Fruit fly (Drosophila melanogaster) whole organism: ENCODE data around the gene CG42578.

ENCODE experiments used
- CG8478 ChIP-seq: fragments of >200 bp; optimal IDR thresholded peaks from 2 replicates; lab custom pipeline; 2018; ENCODE audit warnings: inconsistent platforms
- Dll ChIP-seq: fragments of >200 bp; optimal IDR thresholded peaks from 2 replicates; lab custom pipeline; 2017
- EcR ChIP-seq, 2 experiments: fragments of >200 bp; optimal IDR thresholded peaks; 2 replicates each; lab custom pipeline; 2017; ENCODE audit warnings: missing biosample characterization in 2 of 2, missing genetic modification characterization in 2 of 2, missing genetic modification reagents in 2 of 2
- pan ChIP-seq: fragments of >200 bp; optimal IDR thresholded peaks from 2 replicates; lab custom pipeline; 2017
- psq ChIP-seq: fragments of >200 bp; optimal IDR thresholded peaks from 2 replicates; lab custom pipeline; 2017
- usp ChIP-seq: fragments of >200 bp; optimal IDR thresholded peaks from 2 replicates; lab custom pipeline; 2017; ENCODE audit warnings: missing biosample characterization, missing genetic modification characterization, mixed read lengths

CG42578 gene

dm6 chrX:20433345-20434332 is 12.5 kb upstream of the CG42578 start, which contains the start of gene CG1695:
Gene CG1695 (plus strand): TSS chrX:20433950.
- TF ChIP-seq pan (lab: Kevin White, UChicago) (no peak), Dll (lab: Kevin White, UChicago) (no peak), CG8478 (lab: Kevin White, UChicago) (no peak), psq (lab: Kevin White, UChicago) (no peak), usp (no peak), EcR (GFP tag; optimal IDR thresholded peaks at IDR 0.05; lab: Kevin White, UChicago) (no peak)

DNA sequence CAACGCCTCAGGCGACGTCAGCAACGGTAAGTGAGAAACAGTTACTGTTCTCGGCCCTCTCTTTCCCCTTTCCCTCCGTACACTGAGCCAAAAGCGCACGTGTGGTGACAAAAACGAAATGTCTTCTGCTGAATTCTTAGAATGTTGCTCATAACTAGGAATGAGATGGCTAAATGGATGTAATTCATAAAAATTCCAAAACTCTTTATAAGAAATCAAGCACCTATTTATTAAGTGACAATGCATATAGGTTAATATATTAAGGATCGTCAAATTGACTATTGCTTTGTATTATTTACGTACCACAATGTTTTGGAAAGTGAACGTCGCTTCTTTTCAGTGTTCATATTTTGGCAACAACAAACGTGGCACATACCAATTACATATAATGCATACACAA is 11.6 kb upstream of the CG42578 start:
- TF ChIP-seq pan (lab: Kevin White, UChicago) (no peak), CG8478 (lab: Kevin White, UChicago) (no peak), psq (lab: Kevin White, UChicago) (no peak), Dll (lab: Kevin White, UChicago) (no peak), usp (no peak), EcR (GFP tag; optimal IDR thresholded peaks at IDR 0.05; lab: Kevin White, UChicago) (no peak)

- TF ChIP-seq CG8478 (lab: Kevin White, UChicago) (no peak), pan (lab: Kevin White, UChicago) (no peak), usp (no peak), EcR (GFP tag; optimal IDR thresholded peaks at IDR 0.05; lab: Kevin White, UChicago) (no peak), Dll (lab: Kevin White, UChicago) (no peak), psq (lab: Kevin White, UChicago) (no peak)
These were observed 9.3 kb upstream of the CG42578 start for dm6 chrX:20436866-20437265.

dm6 chrX:20447865-20448584 is 1.9 kb downstream of the CG42578 start:
- TF ChIP-seq CG8478 (lab: Kevin White, UChicago), result no peak
- no peak for TF ChIP-seq usp
- no peak for TF ChIP-seq psq (lab: Kevin White, UChicago)
- TF ChIP-seq pan (lab: Kevin White, UChicago), result no peak
- TF ChIP-seq Dll (lab: Kevin White, UChicago), result no peak
- TF ChIP-seq EcR (GFP tag; optimal IDR thresholded peaks at IDR 0.05; lab: Kevin White, UChicago), result no peak

DNA sequence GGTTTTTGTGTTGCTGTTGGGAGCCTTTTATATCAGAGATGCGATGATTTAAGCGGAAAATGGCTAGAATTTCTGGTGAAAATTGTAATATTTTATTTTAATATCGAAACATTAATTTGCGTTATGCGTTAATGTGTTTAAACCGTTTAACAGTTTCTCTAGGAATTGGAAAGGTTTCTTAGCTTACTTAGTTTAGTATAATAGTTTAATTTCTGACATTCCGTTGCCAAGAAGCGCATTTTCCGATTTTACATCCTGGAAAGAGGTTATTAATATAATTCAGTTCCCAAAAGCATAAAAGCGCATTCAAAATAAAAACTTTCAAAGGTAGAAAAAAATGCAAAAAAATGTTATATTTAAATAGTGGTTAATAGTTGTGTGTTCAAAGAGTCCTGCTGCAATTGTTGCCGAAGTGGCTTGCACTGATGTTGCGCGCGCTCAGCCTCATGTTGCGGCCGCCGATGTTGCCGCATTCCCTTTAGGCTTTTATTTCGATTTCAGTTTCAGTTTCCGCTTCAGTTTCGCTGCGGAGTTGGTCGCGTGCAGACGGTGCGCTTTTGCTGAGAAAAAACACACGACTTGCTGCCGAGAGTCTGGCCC is 2.8 kb downstream of the CG42578 start, which contains the start of gene tbc:
Gene tbc (plus strand): TSS at position 504 of the 600 bp plus-strand sequence.
- TF ChIP-seq Dll (lab: Kevin White, UChicago) (no peak), psq (lab: Kevin White, UChicago) (no peak), pan (lab: Kevin White, UChicago) (no peak), EcR (GFP tag; optimal IDR thresholded peaks at IDR 0.05; lab: Kevin White, UChicago) (no peak), CG8478 (lab: Kevin White, UChicago) (no peak)

DNA sequence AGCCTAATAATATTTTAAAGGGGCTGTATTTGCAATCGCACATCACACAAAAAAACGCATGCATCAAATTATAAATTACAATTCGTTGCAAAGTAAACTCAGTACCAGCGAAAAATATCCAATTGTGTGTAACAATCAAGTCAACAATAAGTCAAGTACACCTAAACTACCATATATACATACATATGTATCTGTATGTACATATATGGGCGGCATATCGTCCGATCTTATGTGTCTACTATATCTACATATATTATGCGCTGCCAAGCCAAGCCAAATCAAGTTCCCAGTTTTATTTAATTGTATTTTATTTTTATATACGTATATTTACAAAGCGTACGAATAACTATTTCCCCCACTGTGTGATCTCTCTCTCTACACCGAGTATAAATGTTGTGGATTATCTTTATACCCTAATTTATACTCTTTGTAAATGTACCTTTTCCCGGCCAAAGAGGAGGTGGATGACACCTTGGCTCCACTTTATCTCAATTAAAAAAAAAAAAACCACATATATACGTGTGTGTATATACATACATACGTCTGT is 20.3 kb downstream of the CG42578 start:
- TF ChIP-seq CG8478 (lab: Kevin White, UChicago), result no peak
- TF ChIP-seq pan (lab: Kevin White, UChicago), result no peak
- TF ChIP-seq EcR (GFP tag; optimal IDR thresholded peaks at IDR 0.05; lab: Kevin White, UChicago), result no peak
- TF ChIP-seq psq (lab: Kevin White, UChicago), result no peak
- no peak for TF ChIP-seq Dll (lab: Kevin White, UChicago)
- TF ChIP-seq usp, result no peak

DNA sequence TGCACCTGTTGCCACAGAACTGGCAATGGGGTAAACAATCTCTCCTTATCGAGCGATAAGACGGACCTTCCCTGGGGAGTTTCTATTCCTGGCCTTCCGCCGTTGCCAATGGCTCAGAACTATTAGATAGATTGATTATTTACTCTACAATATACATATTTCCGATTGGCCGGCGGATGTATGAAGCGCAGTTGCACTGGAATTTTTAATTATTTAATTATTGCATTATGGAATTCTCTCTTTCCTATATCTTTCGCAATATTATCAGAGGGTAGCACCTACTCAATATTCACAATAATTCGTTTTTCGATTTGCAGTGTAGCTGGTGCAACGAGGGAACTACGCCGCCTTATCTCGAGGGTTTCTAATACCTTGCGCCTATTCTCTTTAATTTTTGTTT is 21.0 kb downstream of the CG42578 start, which contains the start of gene GstT3:
Gene GstT3 (plus strand): TSS at position 301 of the 400 bp plus-strand sequence.
- TF ChIP-seq CG8478 (lab: Kevin White, UChicago), result no peak
- TF ChIP-seq EcR (GFP tag; optimal IDR thresholded peaks at IDR 0.05; lab: Kevin White, UChicago), result no peak
- TF ChIP-seq psq (lab: Kevin White, UChicago), result no peak
- no peak for TF ChIP-seq usp
- no peak for TF ChIP-seq Dll (lab: Kevin White, UChicago)
- TF ChIP-seq pan (lab: Kevin White, UChicago), result no peak

DNA sequence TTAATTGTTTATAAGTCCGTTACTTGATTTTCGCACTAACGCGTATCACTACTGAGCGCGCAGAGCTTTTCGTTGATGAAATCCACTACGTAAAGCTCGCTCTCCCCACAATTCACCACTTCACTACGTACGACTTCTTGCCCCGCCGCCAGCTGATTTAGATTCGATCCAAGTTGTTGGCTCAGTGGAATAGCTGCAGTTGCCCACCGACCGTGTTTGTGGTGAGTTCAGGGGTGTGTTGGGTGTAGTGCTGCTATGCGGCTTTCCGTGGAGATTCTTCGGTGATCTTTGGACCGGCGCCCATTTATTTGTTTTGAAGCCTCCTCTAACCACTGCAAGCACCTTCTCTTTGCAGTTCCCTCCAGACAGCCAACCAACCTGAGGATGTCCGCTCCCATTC is 22.0 kb downstream of the CG42578 start:
- no peak for TF ChIP-seq usp
- no peak for TF ChIP-seq EcR (GFP tag; optimal IDR thresholded peaks at IDR 0.05; lab: Kevin White, UChicago)
- TF ChIP-seq Dll (lab: Kevin White, UChicago), result no peak
- TF ChIP-seq psq (lab: Kevin White, UChicago), result no peak
- no peak for TF ChIP-seq pan (lab: Kevin White, UChicago)
- no peak for TF ChIP-seq CG8478 (lab: Kevin White, UChicago)

DNA sequence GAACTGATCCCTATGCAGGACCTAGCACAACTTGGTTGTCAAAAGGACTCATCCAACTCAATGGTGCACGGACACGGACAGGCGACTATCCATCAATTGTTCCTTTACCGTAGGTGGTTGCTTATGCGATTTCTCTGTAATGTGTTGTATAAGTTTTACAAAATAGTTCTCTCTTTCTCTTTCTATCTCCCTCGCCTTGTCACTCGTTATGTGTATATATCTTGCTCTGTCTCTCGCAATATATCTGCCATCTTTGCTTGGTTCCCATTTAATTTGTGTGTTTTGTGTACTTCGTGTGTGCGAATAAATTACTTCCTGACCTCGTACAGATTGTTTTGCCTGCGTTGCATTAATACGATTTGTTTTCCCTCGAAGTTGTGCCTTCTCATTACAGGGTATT is 24.5 kb downstream of the CG42578 start:
- no peak for TF ChIP-seq EcR (GFP tag; optimal IDR thresholded peaks at IDR 0.05; lab: Kevin White, UChicago)

DNA sequence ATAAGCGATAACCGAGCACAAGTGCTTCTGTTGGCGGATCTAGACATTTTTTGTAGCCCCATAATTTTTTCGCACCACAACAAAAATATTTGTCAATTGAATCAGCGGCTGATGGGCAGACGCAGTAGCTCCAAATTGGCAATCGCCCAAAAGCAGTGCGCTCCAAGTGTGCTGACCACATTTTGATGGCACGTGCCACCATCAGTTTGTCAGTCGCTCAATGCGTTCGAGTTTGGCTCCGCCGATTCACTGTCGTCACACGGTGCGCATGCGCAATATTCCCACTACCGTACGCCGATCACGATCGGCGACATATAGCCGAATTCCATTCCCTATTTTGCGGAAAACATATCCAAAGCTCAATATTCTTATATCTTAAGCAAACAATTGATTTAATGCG is 32.5 kb downstream of the CG42578 start:
- TF ChIP-seq usp (no peak), pan (lab: Kevin White, UChicago) (no peak), Dll (lab: Kevin White, UChicago) (no peak), EcR (GFP tag; optimal IDR thresholded peaks at IDR 0.05; lab: Kevin White, UChicago) (no peak), CG8478 (lab: Kevin White, UChicago) (no peak), psq (lab: Kevin White, UChicago) (no peak)

DNA sequence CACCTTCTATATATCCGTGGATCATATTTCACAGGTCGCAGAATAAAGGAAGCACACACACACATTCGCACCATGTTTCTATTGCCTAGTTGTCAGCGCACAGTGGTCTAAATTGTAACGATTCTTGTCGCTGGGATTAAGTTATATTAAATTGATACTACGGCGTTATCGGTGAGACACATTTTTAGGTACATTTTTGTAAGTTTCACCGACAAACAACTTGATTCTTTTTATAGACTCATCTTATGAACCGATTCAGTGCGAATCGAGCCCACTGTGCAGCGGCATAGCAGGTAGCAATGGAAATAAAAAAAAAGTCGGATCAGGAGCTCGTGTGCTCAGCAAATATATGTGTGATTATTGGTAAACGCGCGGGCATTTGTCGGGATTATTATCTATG is 34.2 kb downstream of the CG42578 start:
- TF ChIP-seq pan (lab: Kevin White, UChicago), result no peak
- TF ChIP-seq CG8478 (lab: Kevin White, UChicago), result no peak
- no peak for TF ChIP-seq usp
- TF ChIP-seq Dll (lab: Kevin White, UChicago), result no peak
- TF ChIP-seq psq (lab: Kevin White, UChicago), result no peak
- TF ChIP-seq EcR (GFP tag; optimal IDR thresholded peaks at IDR 0.05; lab: Kevin White, UChicago), result no peak
